Worm (Caenorhabditis elegans) whole organism, mixed stage, embryonic: Measurements from ENCODE around the gene egl-13.

Source experiments
- M03D4.4 ChIP-seq: sonication (generic microtip); optimal IDR thresholded peaks from 2 replicates; lab custom pipeline; 2017; ENCODE audit warnings: mild to moderate bottlenecking, missing genetic modification characterization, missing compliant biosample characterization
- bed-3 ChIP-seq: fragments of 200-800 bp; sonication (Bioruptor generic); optimal IDR thresholded peaks from 3 replicates; lab custom pipeline; 2018; ENCODE audit warnings: mild to moderate bottlenecking, missing genetic modification characterization, moderate library complexity, missing compliant biosample characterization
- blmp-1 ChIP-seq: fragments of 150-350 bp; optimal IDR thresholded peaks from 2 replicates; lab custom pipeline; 2014; ENCODE audit warnings: missing biosample characterization, missing genetic modification characterization
- ceh-39 ChIP-seq: fragments of 150-350 bp; optimal IDR thresholded peaks from 2 replicates; lab custom pipeline; 2014; ENCODE audit warnings: missing biosample characterization, missing genetic modification characterization
- ceh-43 ChIP-seq: fragments of 200-800 bp; sonication (Bioruptor generic); optimal IDR thresholded peaks from 2 replicates; lab custom pipeline; 2018; ENCODE audit warnings: mild to moderate bottlenecking, missing genetic modification characterization, moderate library complexity, missing compliant biosample characterization
- ceh-83 ChIP-seq: fragments of 200-800 bp; sonication (Bioruptor generic); optimal IDR thresholded peaks from 2 replicates; lab custom pipeline; 2018; ENCODE audit warnings: mild to moderate bottlenecking, missing genetic modification characterization, missing compliant biosample characterization
- ces-1 ChIP-seq: fragments of 150-350 bp; optimal IDR thresholded peaks from 2 replicates; lab custom pipeline; 2014; ENCODE audit warnings: missing biosample characterization, missing genetic modification reagents, missing genetic modification characterization
- cnd-1 ChIP-seq: fragments of 200-800 bp; sonication (Bioruptor generic); optimal IDR thresholded peaks from 2 replicates; lab custom pipeline; 2018; ENCODE audit warnings: mild to moderate bottlenecking, missing genetic modification characterization, missing compliant biosample characterization
- drap-1 ChIP-seq: fragments of 200-800 bp; sonication (Bioruptor generic); optimal IDR thresholded peaks from 3 replicates; lab custom pipeline; 2018; ENCODE audit warnings: mild to moderate bottlenecking, missing genetic modification characterization, missing compliant biosample characterization
- elt-1 ChIP-seq: sonication (generic microtip); optimal IDR thresholded peaks from 2 replicates; lab custom pipeline; 2017; ENCODE audit warnings: missing genetic modification characterization, mild to moderate bottlenecking, missing compliant biosample characterization, antibody characterized with exemption, moderate library complexity, borderline replicate concordance; ENCODE audit not compliant: insufficient read depth
- elt-3 ChIP-seq: fragments of 150-350 bp; optimal IDR thresholded peaks from 2 replicates; lab custom pipeline; 2014; ENCODE audit warnings: missing biosample characterization, missing genetic modification characterization
- flh-1 ChIP-seq: fragments of 200-800 bp; sonication (Bioruptor generic); optimal IDR thresholded peaks from 2 replicates; lab custom pipeline; 2018; ENCODE audit warnings: mild to moderate bottlenecking, missing genetic modification characterization, moderate library complexity, missing compliant biosample characterization
- hlh-1 ChIP-seq: fragments of 150-350 bp; optimal IDR thresholded peaks from 2 replicates; lab custom pipeline; 2014; ENCODE audit warnings: missing biosample characterization, missing genetic modification reagents, missing genetic modification characterization
- lin-13 ChIP-seq: fragments of 150-350 bp; optimal IDR thresholded peaks from 2 replicates; lab custom pipeline; 2014; ENCODE audit warnings: missing biosample characterization, missing genetic modification characterization
- mab-5 ChIP-seq: fragments of 150-350 bp; optimal IDR thresholded peaks from 2 replicates; lab custom pipeline; 2014; ENCODE audit warnings: missing biosample characterization, missing genetic modification characterization
- mep-1 ChIP-seq: fragments of 150-350 bp; optimal IDR thresholded peaks from 2 replicates; lab custom pipeline; 2017; ENCODE audit warnings: missing biosample characterization, missing genetic modification reagents, missing genetic modification characterization, inconsistent platforms
- nhr-12 ChIP-seq: fragments of 150-350 bp; optimal IDR thresholded peaks from 2 replicates; lab custom pipeline; 2014; ENCODE audit warnings: missing biosample characterization, missing genetic modification characterization
- nhr-2 ChIP-seq: fragments of 150-350 bp; optimal IDR thresholded peaks from 2 replicates; lab custom pipeline; 2014; ENCODE audit warnings: missing biosample characterization, missing genetic modification characterization
- nhr-237 ChIP-seq: fragments of 150-350 bp; optimal IDR thresholded peaks from 2 replicates; lab custom pipeline; 2014; ENCODE audit warnings: missing biosample characterization, missing genetic modification characterization
- nhr-28 ChIP-seq: fragments of 150-350 bp; optimal IDR thresholded peaks from 2 replicates; lab custom pipeline; 2014; ENCODE audit warnings: missing biosample characterization, missing genetic modification characterization
- pha-4 ChIP-seq: fragments of 150-350 bp; optimal IDR thresholded peaks from 2 replicates; lab custom pipeline; 2018; ENCODE audit warnings: missing biosample characterization, missing genetic modification reagents, missing genetic modification characterization
- sem-2 ChIP-seq: fragments of 200-800 bp; sonication (Bioruptor generic); optimal IDR thresholded peaks from 2 replicates; lab custom pipeline; 2018; ENCODE audit warnings: mild to moderate bottlenecking, missing genetic modification characterization, missing compliant biosample characterization
- sptf-1 ChIP-seq: sonication (generic microtip); optimal IDR thresholded peaks from 2 replicates; lab custom pipeline; 2017; ENCODE audit warnings: mild to moderate bottlenecking, missing genetic modification characterization, moderate library complexity, missing compliant biosample characterization
- tbx-8 ChIP-seq: fragments of 200-800 bp; sonication (Bioruptor generic); optimal IDR thresholded peaks from 2 replicates; lab custom pipeline; 2018; ENCODE audit warnings: mild to moderate bottlenecking, missing genetic modification characterization, moderate library complexity, missing compliant biosample characterization
- unc-120 ChIP-seq: sonication (generic microtip); optimal IDR thresholded peaks from 2 replicates; lab custom pipeline; 2017; ENCODE audit warnings: missing genetic modification characterization, missing compliant biosample characterization; ENCODE audit not compliant: poor library complexity, severe bottlenecking
- unc-62 ChIP-seq: fragments of 150-350 bp; optimal IDR thresholded peaks from 2 replicates; lab custom pipeline; 2014; ENCODE audit warnings: missing biosample characterization, missing genetic modification reagents, missing genetic modification characterization
- ztf-11 ChIP-seq: fragments of 150-350 bp; optimal IDR thresholded peaks from 2 replicates; lab custom pipeline; 2014; ENCODE audit warnings: missing biosample characterization, missing genetic modification characterization

egl-13 gene

DNA sequence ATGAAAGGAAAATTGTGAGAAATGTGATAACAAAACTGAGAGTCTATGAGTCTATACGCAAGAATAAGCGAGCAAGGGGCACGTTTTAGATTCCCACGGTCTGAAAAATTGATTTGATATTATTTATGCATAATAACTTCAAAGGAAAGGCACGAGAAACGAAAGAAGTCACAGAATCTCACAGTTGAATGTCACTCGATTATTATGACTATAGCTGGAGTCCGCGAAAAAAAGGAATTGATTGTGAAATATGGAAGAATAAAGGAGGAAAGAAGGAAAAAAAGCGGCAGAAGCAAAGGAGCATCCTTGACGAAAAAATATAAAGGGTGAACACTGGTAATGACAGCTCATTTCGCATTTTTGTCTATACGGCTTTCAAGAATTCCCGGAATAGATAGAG, 47.0 kb downstream of the egl-13 start, which contains the start of gene cat-1:
TSS of gene cat-1 (minus strand) at position 101 of the 400 bp plus-strand sequence.
- TF ChIP-seq ces-1 (no peak), lin-13 (tag; lab: Kevin White, UChicago) (no peak), nhr-12 (tag; lab: Kevin White, UChicago) (no peak), unc-120 (tag; lab: Kevin White, UChicago) (no peak), drap-1 (GFP tag; lab: Kevin White, UChicago) (no peak), pha-4 (no peak), ceh-39 (no peak), mab-5 (no peak), ztf-11 (tag; lab: Kevin White, UChicago) (no peak), sem-2 (GFP tag; lab: Kevin White, UChicago) (no peak)

DNA sequence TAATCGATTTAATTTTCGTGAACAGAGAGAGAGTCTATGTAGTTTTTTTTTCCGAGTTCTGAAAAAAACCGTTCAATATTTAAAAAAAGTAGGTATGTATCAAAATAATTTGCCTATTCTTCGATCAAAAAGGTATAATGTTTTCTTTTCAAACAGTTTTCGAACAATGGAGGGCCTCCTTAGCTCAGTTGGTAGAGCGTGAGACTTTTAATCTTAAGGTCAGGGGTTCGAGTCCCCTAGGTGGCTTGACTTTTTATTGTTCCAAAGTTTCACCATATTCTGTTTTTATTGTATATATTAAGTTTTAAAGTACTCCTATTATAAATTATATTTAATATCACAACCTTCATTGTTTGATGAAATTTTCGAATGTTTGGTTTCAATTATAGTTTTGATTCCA, 49.8 kb downstream of the egl-13 start:
- TF ChIP-seq nhr-237 (tag; lab: Kevin White, UChicago) (no peak), ceh-43 (GFP tag; lab: Kevin White, UChicago) (no peak), sem-2 (GFP tag; lab: Kevin White, UChicago) (no peak), blmp-1 (tag; lab: Kevin White, UChicago) (no peak), ceh-39 (no peak), mep-1 (tag; lab: Kevin White, UChicago) (no peak), unc-120 (tag; lab: Kevin White, UChicago) (no peak), ztf-11 (tag; lab: Kevin White, UChicago) (no peak), unc-62 (GFP tag; lab: Kevin White, UChicago) (no peak), ceh-83 (GFP tag; lab: Kevin White, UChicago) (no peak), nhr-12 (tag; lab: Kevin White, UChicago) (no peak), tbx-8 (GFP tag; lab: Kevin White, UChicago) (no peak)

DNA sequence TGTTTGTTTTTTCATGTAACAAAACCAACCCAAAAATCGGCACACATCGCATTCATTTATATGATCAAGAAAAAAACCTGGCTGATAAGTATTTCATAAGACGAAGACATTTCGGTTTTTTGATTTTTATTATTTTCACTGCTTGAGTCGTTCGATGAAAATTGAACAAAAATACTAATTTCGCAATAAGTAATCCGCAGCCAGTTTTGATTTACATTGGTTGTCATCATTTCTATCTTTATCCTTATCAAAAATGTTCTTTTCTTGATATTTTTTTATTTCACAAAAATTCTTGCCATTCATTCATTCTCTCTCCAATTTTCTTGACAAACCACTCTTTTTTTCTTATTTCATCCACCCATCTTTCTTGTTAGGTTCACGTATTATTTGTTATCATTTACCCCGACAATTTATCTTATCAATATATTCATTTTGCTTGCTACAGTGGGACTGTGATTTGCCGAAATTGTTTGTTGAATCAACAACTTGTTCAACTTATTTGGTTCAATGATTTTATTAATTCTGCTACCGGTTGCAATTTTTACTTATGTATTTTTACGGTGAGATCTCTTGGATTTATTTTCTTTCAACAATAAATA, 50.5 kb downstream of the egl-13 start, which contains the start of gene cyp-43A1:
TSS of gene cyp-43A1 (plus strand) at position 446 of the 599 bp plus-strand sequence.
- no peak for TF ChIP-seq bed-3 (GFP tag; lab: Kevin White, UChicago)
- TF ChIP-seq nhr-28 (tag; lab: Kevin White, UChicago): no peak
- no peak for TF ChIP-seq lin-13 (tag; lab: Kevin White, UChicago)
- TF ChIP-seq ceh-83 (GFP tag; lab: Kevin White, UChicago): no peak
- no peak for TF ChIP-seq sptf-1
- TF ChIP-seq M03D4.4 (tag; lab: Kevin White, UChicago): no peak
- TF ChIP-seq ceh-43 (GFP tag; lab: Kevin White, UChicago): no peak
- TF ChIP-seq elt-3 (tag; lab: Kevin White, UChicago): no peak
- no peak for TF ChIP-seq unc-120 (tag; lab: Kevin White, UChicago)
- TF ChIP-seq hlh-1: no peak
- no peak for TF ChIP-seq cnd-1 (tag; lab: Kevin White, UChicago)

DNA sequence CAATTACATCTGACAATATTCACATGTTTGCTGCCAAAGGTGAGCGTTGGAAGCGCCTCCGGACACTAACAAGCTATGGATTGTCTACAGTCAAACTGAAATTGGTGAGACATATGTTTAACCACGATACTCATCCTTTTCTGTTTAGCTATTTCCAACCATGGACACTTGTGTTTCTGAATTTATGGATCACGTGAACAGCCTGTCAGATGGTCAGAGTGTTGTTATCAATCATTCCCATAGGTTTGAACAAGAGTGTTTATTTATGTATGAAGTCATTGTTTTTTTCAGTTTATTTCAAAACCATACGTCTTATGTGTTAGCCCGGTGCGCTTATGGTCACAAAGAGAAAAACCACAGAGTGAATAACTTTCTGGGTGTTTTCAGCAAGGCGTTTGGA, 51.7 kb downstream of the egl-13 start:
- no peak for TF ChIP-seq lin-13 (tag; lab: Kevin White, UChicago)

DNA sequence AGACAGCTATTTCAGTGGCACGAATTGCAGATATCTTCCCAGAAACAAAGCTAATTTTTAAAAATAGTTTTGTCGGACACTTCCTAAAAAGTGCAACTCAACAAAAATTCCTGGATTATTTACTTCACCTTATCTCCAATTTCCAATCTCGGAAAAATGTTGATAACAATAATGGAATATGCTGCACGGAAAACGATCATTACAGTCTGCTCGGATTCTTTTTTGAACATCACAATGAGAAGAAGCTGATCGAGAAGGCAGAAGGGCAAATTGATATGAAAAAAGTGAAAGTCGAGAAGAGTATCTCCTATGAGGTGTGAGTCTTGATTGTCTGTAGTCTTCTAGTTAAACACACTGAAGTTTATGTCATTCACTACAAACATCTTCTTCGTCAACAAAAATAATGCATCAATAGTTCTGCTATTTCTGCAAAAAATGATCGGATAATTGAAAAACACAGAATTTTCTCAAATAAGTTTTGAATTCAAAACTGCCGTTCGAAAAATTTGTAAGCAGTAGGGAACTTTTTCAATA, 52.3 kb downstream of the egl-13 start:
- no peak for TF ChIP-seq unc-62 (GFP tag; lab: Kevin White, UChicago)
- no peak for TF ChIP-seq nhr-2 (tag; lab: Kevin White, UChicago)
- TF ChIP-seq elt-1 (tag; lab: Kevin White, UChicago): no peak
- TF ChIP-seq pha-4: no peak
- no peak for TF ChIP-seq hlh-1
- TF ChIP-seq flh-1 (GFP tag; lab: Kevin White, UChicago): no peak
- TF ChIP-seq M03D4.4 (tag; lab: Kevin White, UChicago): no peak
- TF ChIP-seq sptf-1: no peak
- TF ChIP-seq drap-1 (GFP tag; lab: Kevin White, UChicago): no peak
- no peak for TF ChIP-seq mab-5
- no peak for TF ChIP-seq bed-3 (GFP tag; lab: Kevin White, UChicago)
- no peak for TF ChIP-seq nhr-237 (tag; lab: Kevin White, UChicago)
- TF ChIP-seq sem-2 (GFP tag; lab: Kevin White, UChicago): no peak
- TF ChIP-seq ces-1: no peak

DNA sequence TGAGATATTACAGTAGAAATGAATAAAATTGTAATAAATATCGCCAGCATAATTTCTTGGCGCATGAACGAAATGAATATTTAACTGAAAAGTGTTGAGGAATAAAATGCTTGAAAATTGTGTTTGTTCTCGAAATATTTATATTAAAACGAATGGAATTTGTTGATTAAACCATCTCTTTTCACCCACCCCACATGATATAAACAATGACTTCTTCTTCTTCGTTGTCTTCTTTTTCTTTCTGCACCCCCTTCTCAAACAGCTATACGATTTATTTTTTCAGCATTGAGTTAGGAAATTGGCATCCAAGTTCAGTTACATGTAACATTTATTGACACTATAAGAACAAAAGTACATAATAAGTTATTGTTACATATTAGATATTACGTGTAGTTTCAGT, 56.5 kb downstream of the egl-13 start, which contains the start of gene C41G11.1:
TSS of gene C41G11.1 (minus strand) at position 101 of the 400 bp plus-strand sequence.
- no peak for TF ChIP-seq ceh-43 (GFP tag; lab: Kevin White, UChicago)
- no peak for TF ChIP-seq elt-3 (tag; lab: Kevin White, UChicago)
- TF ChIP-seq ces-1: no peak
- no peak for TF ChIP-seq pha-4
